Fruit fly (Drosophila melanogaster) whole organism, embryonic: ENCODE measurements around the gene CG42494.

ENCODE experiments used
- CG11456 ChIP-seq: fragments of 200-800 bp; sonication (Bioruptor generic); IDR thresholded peaks from 3 replicates; pipeline ENCODE4 v1.3.6; 2022; ENCODE audit warnings: missing biosample characterization, missing genetic modification characterization
- CG7839 ChIP-seq: fragments of 200-800 bp; sonication (Bioruptor generic); optimal IDR thresholded peaks from 3 replicates; lab custom pipeline; 2018; ENCODE audit warnings: missing biosample characterization, mild to moderate bottlenecking, missing genetic modification characterization, moderate library complexity
- Chrac-16 ChIP-seq: fragments of 200-800 bp; sonication (Bioruptor generic); optimal IDR thresholded peaks from 3 replicates; lab custom pipeline; 2016; ENCODE audit warnings: missing biosample characterization, missing genetic modification characterization
- Fer1 ChIP-seq: fragments of 200-800 bp; sonication (Bioruptor generic); optimal IDR thresholded peaks from 2 replicates; lab custom pipeline; 2017; ENCODE audit warnings: missing biosample characterization, mild to moderate bottlenecking, missing genetic modification characterization
- ara ChIP-seq: fragments of 200-800 bp; sonication (Bioruptor generic); IDR thresholded peaks from 2 replicates; pipeline ENCODE4 v1.3.6; 2022; ENCODE audit warnings: missing biosample characterization, missing genetic modification characterization
- odd ChIP-seq: fragments of 200-800 bp; sonication (Bioruptor generic); optimal IDR thresholded peaks from 2 replicates; lab custom pipeline; 2017; ENCODE audit warnings: missing biosample characterization, mild to moderate bottlenecking, missing genetic modification characterization

dm6 chr3L:3204348-3204747 lies 20.1 kb downstream of the CG42494 start, which contains the start of gene CG33159:
- no peak for TF ChIP-seq CG11456 (GFP tag; lab: Robert Waterston, UW)
- no peak for TF ChIP-seq Fer1
- no peak for TF ChIP-seq ara (GFP tag; lab: Robert Waterston, UW)
- TF ChIP-seq Chrac-16, result no peak
- TF ChIP-seq CG7839 (tag; lab: Kevin White, UChicago), result no peak
- no peak for TF ChIP-seq odd
